Worm (Caenorhabditis elegans) whole organism, midembryonic: Measurements from ENCODE around the gene C02F5.10.
A peak's percentile ranks its signal among the peaks of the same experiment; 100 is the strongest.

Experiments
- T22C8.4 ChIP-seq: fragments of 200-800 bp; sonication (Bioruptor generic); IDR thresholded peaks from 2 replicates; pipeline ENCODE4 v1.3.6; 2022; ENCODE audit warnings: missing genetic modification characterization, missing compliant biosample characterization
- cog-1 ChIP-seq: sonication (generic microtip); optimal IDR thresholded peaks from 2 replicates; lab custom pipeline; 2016; ENCODE audit warnings: missing genetic modification characterization, missing compliant biosample characterization
- flt-1 ChIP-seq: fragments of 200-800 bp; sonication (Bioruptor generic); IDR thresholded peaks from 2 replicates; pipeline ENCODE4 v1.3.6; 2022; ENCODE audit warnings: missing genetic modification characterization, missing compliant biosample characterization
- klf-2 ChIP-seq: fragments of 200-800 bp; sonication (Bioruptor generic); conservative IDR thresholded peaks from 2 replicates; pipeline ENCODE4 v1.3.6; 2022; ENCODE audit warnings: missing genetic modification reagents, missing genetic modification characterization, missing compliant biosample characterization
- med-1 ChIP-seq: sonication (generic microtip); optimal IDR thresholded peaks from 2 replicates; lab custom pipeline; 2017; ENCODE audit warnings: missing genetic modification characterization, mild to moderate bottlenecking, missing compliant biosample characterization, antibody characterized with exemption, missing genetic modification reagents; ENCODE audit not compliant: insufficient read depth
- ref-1 ChIP-seq: fragments of 200-800 bp; sonication (Bioruptor generic); conservative IDR thresholded peaks from 2 replicates; pipeline ENCODE4 v1.3.6; 2022; ENCODE audit warnings: missing genetic modification reagents, missing genetic modification characterization, missing compliant biosample characterization
- tab-1 ChIP-seq: fragments of 200-800 bp; sonication (Bioruptor generic); IDR thresholded peaks from 2 replicates; pipeline ENCODE4 v1.3.6; 2022; ENCODE audit warnings: missing genetic modification characterization, missing compliant biosample characterization
- ztf-23 ChIP-seq: fragments of 200-800 bp; sonication (Bioruptor generic); IDR thresholded peaks from 2 replicates; pipeline ENCODE4 v1.3.6; 2022; ENCODE audit warnings: missing genetic modification reagents, missing genetic modification characterization, missing compliant biosample characterization
- ztf-29 ChIP-seq: fragments of 200-800 bp; sonication (Bioruptor generic); IDR thresholded peaks from 2 replicates; pipeline ENCODE4 v1.3.6; 2022; ENCODE audit warnings: missing genetic modification reagents, missing genetic modification characterization, missing compliant biosample characterization

Gene C02F5.10

ce11 chrIII:8281310-8281709, 32.0 kb upstream of the C02F5.10 start:
- TF ChIP-seq tab-1 (GFP tag; lab: Robert Waterston, UW) (no peak), cog-1 (no peak), med-1 (GFP tag; lab: Kevin White, UChicago) (no peak), ztf-29 (no peak), T22C8.4 (GFP tag; lab: Robert Waterston, UW) (no peak), flt-1 (no peak), ref-1 (GFP tag; lab: Robert Waterston, UW) (no peak), ztf-23 (GFP tag; lab: Robert Waterston, UW) (no peak), klf-2 (no peak)

- no peak for TF ChIP-seq ztf-23 (GFP tag; lab: Robert Waterston, UW)
- no peak for TF ChIP-seq med-1 (GFP tag; lab: Kevin White, UChicago)
- TF ChIP-seq tab-1 (GFP tag; lab: Robert Waterston, UW) = no peak
- no peak for TF ChIP-seq flt-1
- no peak for TF ChIP-seq klf-2
- TF ChIP-seq ztf-29 = no peak
- TF ChIP-seq cog-1 = no peak
- no peak for TF ChIP-seq ref-1 (GFP tag; lab: Robert Waterston, UW)
- TF ChIP-seq T22C8.4 (GFP tag; lab: Robert Waterston, UW) = no peak
Measured at ce11 chrIII:8280352-8280751, 31.1 kb upstream of the C02F5.10 start.

- no peak for TF ChIP-seq T22C8.4 (GFP tag; lab: Robert Waterston, UW)
- no peak for TF ChIP-seq ztf-23 (GFP tag; lab: Robert Waterston, UW)
- no peak for TF ChIP-seq ztf-29
- TF ChIP-seq klf-2 = no peak
- TF ChIP-seq flt-1 = no peak
- TF ChIP-seq ref-1 (GFP tag; lab: Robert Waterston, UW) = no peak
- no peak for TF ChIP-seq tab-1 (GFP tag; lab: Robert Waterston, UW)
- TF ChIP-seq med-1 (GFP tag; lab: Kevin White, UChicago) = no peak
- no peak for TF ChIP-seq cog-1
Measured at ce11 chrIII:8279567-8279966, 30.3 kb upstream of the C02F5.10 start.

ce11 chrIII:8278801-8279200, 29.5 kb upstream of the C02F5.10 start, which contains the start of gene mig-10:
mig-10 (plus strand) TSS chrIII:8279101.
- TF ChIP-seq tab-1 (GFP tag; lab: Robert Waterston, UW) = no peak
- no peak for TF ChIP-seq med-1 (GFP tag; lab: Kevin White, UChicago)
- no peak for TF ChIP-seq klf-2
- TF ChIP-seq ztf-29 = no peak
- TF ChIP-seq T22C8.4 (GFP tag; lab: Robert Waterston, UW) = no peak
- TF ChIP-seq ref-1 (GFP tag; lab: Robert Waterston, UW) = no peak
- TF ChIP-seq flt-1 = no peak
- TF ChIP-seq ztf-23 (GFP tag; lab: Robert Waterston, UW) = no peak
- no peak for TF ChIP-seq cog-1

ce11 chrIII:8275871-8276270, 26.6 kb upstream of the C02F5.10 start, which contains the start of gene clec-160:
clec-160 (minus strand) TSS chrIII:8275971.
- TF ChIP-seq tab-1 (GFP tag; lab: Robert Waterston, UW) (no peak), flt-1 (no peak), klf-2 (no peak), cog-1 (no peak), ref-1 (GFP tag; lab: Robert Waterston, UW) (no peak), T22C8.4 (GFP tag; lab: Robert Waterston, UW) (no peak)

ce11 chrIII:8271676-8272225, 22.5 kb upstream of the C02F5.10 start, which contains the start of the genes mps-4 and F09G8.10:
mps-4 (minus strand) TSS chrIII:8271776.
F09G8.10 (minus strand) TSS chrIII:8272175.
- no peak for TF ChIP-seq cog-1

ce11 chrIII:8268296-8268695, 19.0 kb upstream of the C02F5.10 start, which contains the start of the genes F09G8.7 and crn-7:
F09G8.7 (minus strand) TSS chrIII:8268355.
crn-7 (plus strand) TSS chrIII:8268531.
- no peak for TF ChIP-seq T22C8.4 (GFP tag; lab: Robert Waterston, UW)

- no peak for TF ChIP-seq ref-1 (GFP tag; lab: Robert Waterston, UW)
- no peak for TF ChIP-seq ztf-23 (GFP tag; lab: Robert Waterston, UW)
- TF ChIP-seq klf-2 = no peak
- TF ChIP-seq flt-1 = 0 out of 2 replicates have a peak, but pooled peaks have one; percentile 23
Measured at ce11 chrIII:8265753-8266152, 16.5 kb upstream of the C02F5.10 start, which contains the start of gene mrps-9. mrps-9 (plus strand) TSS chrIII:8266062.

ce11 chrIII:8263377-8263776, 14.1 kb upstream of the C02F5.10 start, which contains the start of gene col-91:
col-91 (minus strand) TSS chrIII:8263664.
- TF ChIP-seq klf-2 = no peak
- TF ChIP-seq ref-1 (GFP tag; lab: Robert Waterston, UW) = no peak
- TF ChIP-seq T22C8.4 (GFP tag; lab: Robert Waterston, UW) = no peak
- TF ChIP-seq ztf-23 (GFP tag; lab: Robert Waterston, UW) = no peak
- no peak for TF ChIP-seq flt-1
- TF ChIP-seq med-1 (GFP tag; lab: Kevin White, UChicago) = no peak
- TF ChIP-seq tab-1 (GFP tag; lab: Robert Waterston, UW) = no peak
- TF ChIP-seq ztf-29 = no peak
- no peak for TF ChIP-seq cog-1

ce11 chrIII:8262599-8262998, 13.3 kb upstream of the C02F5.10 start:
- TF ChIP-seq klf-2 = no peak

- TF ChIP-seq cog-1 (no peak), klf-2 (no peak), ztf-23 (GFP tag; lab: Robert Waterston, UW) (no peak), ref-1 (GFP tag; lab: Robert Waterston, UW) (no peak), tab-1 (GFP tag; lab: Robert Waterston, UW) (no peak), ztf-29 (no peak), med-1 (GFP tag; lab: Kevin White, UChicago) (no peak), T22C8.4 (GFP tag; lab: Robert Waterston, UW) (no peak), flt-1 (no peak)
Measured at ce11 chrIII:8258045-8258444, 8.8 kb upstream of the C02F5.10 start, which contains the start of gene ncr-2. ncr-2 (plus strand) TSS chrIII:8258345.
